Fruit fly (Drosophila melanogaster) whole organism, embryonic: Measurements from ENCODE around the gene wam.

Experiments used
- Bteb2 ChIP-seq: fragments of 200-800 bp; sonication (Bioruptor generic); optimal IDR thresholded peaks from 2 replicates; lab custom pipeline; 2016; ENCODE audit warnings: missing biosample characterization, missing genetic modification characterization
- CG12236 ChIP-seq: fragments of 200-800 bp; sonication (Bioruptor generic); optimal IDR thresholded peaks from 2 replicates; lab custom pipeline; 2016; ENCODE audit warnings: missing biosample characterization, missing genetic modification characterization
- CG13894 ChIP-seq: fragments of 200-800 bp; sonication (Bioruptor generic); optimal IDR thresholded peaks from 3 replicates; lab custom pipeline; 2018; ENCODE audit warnings: missing biosample characterization, mild to moderate bottlenecking, missing genetic modification characterization, moderate library complexity
- CG17361 ChIP-seq: fragments of 200-800 bp; sonication (Bioruptor generic); IDR thresholded peaks from 3 replicates; pipeline ENCODE4 v1.3.6; 2022; ENCODE audit warnings: missing biosample characterization, missing genetic modification characterization
- CG2199 ChIP-seq: fragments of 200-800 bp; sonication (Bioruptor generic); IDR thresholded peaks from 3 replicates; pipeline ENCODE4 v1.3.6; 2022; ENCODE audit warnings: missing biosample characterization, missing genetic modification characterization
- CG33213 ChIP-seq: fragments of 200-800 bp; sonication (Bioruptor generic); optimal IDR thresholded peaks from 3 replicates; lab custom pipeline; 2016; ENCODE audit warnings: missing biosample characterization, missing genetic modification characterization
- CG3726 ChIP-seq: fragments of 200-800 bp; sonication (Bioruptor generic); IDR thresholded peaks from 3 replicates; pipeline ENCODE4, ENCODE4 v1.3.6; 2022; ENCODE audit warnings: missing biosample characterization, missing genetic modification characterization
- CG3995 ChIP-seq: fragments of 200-800 bp; sonication (Bioruptor generic); optimal IDR thresholded peaks from 3 replicates; lab custom pipeline; 2016; ENCODE audit warnings: missing biosample characterization, missing genetic modification characterization
- CG4854 ChIP-seq: fragments of 200-800 bp; sonication (Bioruptor generic); optimal IDR thresholded peaks from 2 replicates; lab custom pipeline; 2016; ENCODE audit warnings: missing biosample characterization, missing genetic modification characterization, inconsistent platforms
- CG7963 ChIP-seq: fragments of 200-800 bp; sonication (Bioruptor generic); IDR thresholded peaks from 3 replicates; pipeline ENCODE4 v1.3.6; 2022; ENCODE audit warnings: missing biosample characterization, missing genetic modification characterization; ENCODE audit not compliant: partially characterized antibody
- CG8924 ChIP-seq: fragments of 200-800 bp; optimal IDR thresholded peaks from 3 replicates; lab custom pipeline; 2019; ENCODE audit warnings: missing biosample characterization, mild to moderate bottlenecking, missing genetic modification characterization, moderate library complexity
- CG8944 ChIP-seq: fragments of 200-800 bp; sonication (Bioruptor generic); optimal IDR thresholded peaks from 3 replicates; lab custom pipeline; 2016; ENCODE audit warnings: missing biosample characterization, missing genetic modification characterization
- CG9817 ChIP-seq: fragments of 200-800 bp; sonication (Bioruptor generic); optimal IDR thresholded peaks from 2 replicates; lab custom pipeline; 2018; ENCODE audit warnings: missing biosample characterization, mild to moderate bottlenecking, missing genetic modification characterization, moderate library complexity
- Chrac-16 ChIP-seq: fragments of 200-800 bp; sonication (Bioruptor generic); optimal IDR thresholded peaks from 3 replicates; lab custom pipeline; 2016; ENCODE audit warnings: missing biosample characterization, missing genetic modification characterization
- CkIIα-i1 ChIP-seq: fragments of 200-800 bp; sonication (Bioruptor generic); IDR thresholded peaks from 2 replicates; pipeline ENCODE4 v1.3.6; 2022; ENCODE audit warnings: missing biosample characterization, missing genetic modification characterization
- Dp ChIP-seq: fragments of 200-800 bp; sonication (Bioruptor generic); optimal IDR thresholded peaks from 2 replicates; lab custom pipeline; 2018; ENCODE audit warnings: missing biosample characterization, mild to moderate bottlenecking, missing genetic modification characterization, moderate library complexity
- Gug ChIP-seq: fragments of 200-800 bp; sonication (Bioruptor generic); IDR thresholded peaks from 4 replicates; pipeline ENCODE4 v1.3.6; 2022; ENCODE audit warnings: missing biosample characterization, missing genetic modification characterization
- HLH3B ChIP-seq: fragments of 200-800 bp; sonication (Bioruptor generic); IDR thresholded peaks from 2 replicates; pipeline ENCODE4 v1.3.6; 2022; ENCODE audit warnings: missing biosample characterization, missing genetic modification characterization
- HLH4C ChIP-seq: fragments of 200-800 bp; sonication (Bioruptor generic); IDR thresholded peaks from 3 replicates; pipeline ENCODE4 v1.3.6; 2022; ENCODE audit warnings: missing biosample characterization, missing genetic modification characterization; ENCODE audit not compliant: partially characterized antibody
- Hey ChIP-seq: fragments of 200-800 bp; sonication (Bioruptor generic); optimal IDR thresholded peaks from 3 replicates; lab custom pipeline; 2018; ENCODE audit warnings: missing biosample characterization, mild to moderate bottlenecking, missing genetic modification characterization
- Hsf ChIP-seq: fragments of 200-800 bp; sonication (Bioruptor generic); optimal IDR thresholded peaks from 3 replicates; lab custom pipeline; 2016; ENCODE audit warnings: missing biosample characterization, missing genetic modification characterization
- Jarid2 ChIP-seq: fragments of 200-800 bp; sonication (Bioruptor generic); optimal IDR thresholded peaks from 3 replicates; lab custom pipeline; 2017; ENCODE audit warnings: mild to moderate bottlenecking, missing biosample characterization, missing genetic modification reagents, missing genetic modification characterization
- MBD-R2 ChIP-seq: fragments of 200-800 bp; sonication (Bioruptor generic); IDR thresholded peaks from 2 replicates; pipeline ENCODE4 v1.3.6; 2022; ENCODE audit warnings: missing biosample characterization, missing genetic modification characterization
- MESR4 ChIP-seq: fragments of 200-800 bp; sonication (Bioruptor generic); optimal IDR thresholded peaks from 2 replicates; lab custom pipeline; 2018; ENCODE audit warnings: missing biosample characterization, mild to moderate bottlenecking, missing genetic modification characterization, moderate library complexity
- PHDP ChIP-seq: fragments of 200-800 bp; sonication (Bioruptor generic); optimal IDR thresholded peaks from 3 replicates; lab custom pipeline; 2018; ENCODE audit warnings: missing biosample characterization, mild to moderate bottlenecking, missing genetic modification characterization, moderate library complexity
- Rfx ChIP-seq: fragments of 200-800 bp; sonication (Bioruptor generic); IDR thresholded peaks from 2 replicates; pipeline ENCODE4 v1.3.6; 2022; ENCODE audit warnings: missing biosample characterization, missing genetic modification characterization
- Sry-β ChIP-seq: fragments of 200-800 bp; sonication (Bioruptor generic); optimal IDR thresholded peaks from 2 replicates; lab custom pipeline; 2018; ENCODE audit warnings: missing biosample characterization, mild to moderate bottlenecking, missing genetic modification characterization, moderate library complexity
- Taf1 ChIP-seq: fragments of 200-800 bp; sonication (Bioruptor generic); IDR thresholded peaks from 2 replicates; pipeline ENCODE4 v1.3.6; 2022; ENCODE audit warnings: missing biosample characterization, missing genetic modification characterization
- Trl ChIP-seq, 3 experiments: fragments of >200 bp in 2 of 3; fragments of 200-800 bp in 1 of 3; sonication (Bioruptor generic) in 1 of 3; optimal IDR thresholded peaks; 2 replicates in 1 of 3; 3 replicates in 2 of 3; lab custom pipeline; 2016 to 2017; ENCODE audit warnings: missing biosample characterization in 1 of 3, missing genetic modification characterization in 1 of 3
- Xbp1 ChIP-seq: fragments of 200-800 bp; sonication (Bioruptor generic); optimal IDR thresholded peaks from 3 replicates; lab custom pipeline; 2016; ENCODE audit warnings: missing biosample characterization, mild to moderate bottlenecking, missing genetic modification characterization
- YL-1 ChIP-seq: fragments of 200-800 bp; sonication (Bioruptor generic); optimal IDR thresholded peaks from 3 replicates; lab custom pipeline; 2017; ENCODE audit warnings: missing biosample characterization, mild to moderate bottlenecking, missing genetic modification characterization
- az2 ChIP-seq: fragments of 200-800 bp; sonication (Bioruptor generic); optimal IDR thresholded peaks from 3 replicates; lab custom pipeline; 2016; ENCODE audit warnings: missing biosample characterization, missing genetic modification characterization
- bbx ChIP-seq: fragments of 200-800 bp; sonication (Bioruptor generic); IDR thresholded peaks from 2 replicates; pipeline ENCODE4 v1.3.6; 2022; ENCODE audit warnings: missing biosample characterization, missing genetic modification characterization; ENCODE audit not compliant: partially characterized antibody
- chif ChIP-seq, 2 experiments: fragments of 200-800 bp; sonication (Bioruptor generic); optimal IDR thresholded peaks; 3 replicates each; lab custom pipeline; 2016; ENCODE audit warnings: missing biosample characterization in 2 of 2, missing genetic modification characterization in 2 of 2
- ci ChIP-seq: fragments of 200-800 bp; sonication (Bioruptor generic); IDR thresholded peaks from 3 replicates; pipeline ENCODE4 v1.3.6; 2022; ENCODE audit warnings: missing biosample characterization, missing genetic modification characterization
- crol ChIP-seq: fragments of 200-800 bp; sonication (Bioruptor generic); IDR thresholded peaks from 2 replicates; pipeline ENCODE4 v1.3.6; 2022; ENCODE audit warnings: missing biosample characterization, missing genetic modification characterization
- eyg ChIP-seq: fragments of 200-800 bp; sonication (Bioruptor generic); optimal IDR thresholded peaks from 3 replicates; lab custom pipeline; 2016; ENCODE audit warnings: missing biosample characterization, missing genetic modification characterization
- gem ChIP-seq: fragments of 200-800 bp; sonication (Bioruptor generic); optimal IDR thresholded peaks from 2 replicates; lab custom pipeline; 2019; ENCODE audit warnings: missing biosample characterization, mild to moderate bottlenecking, missing genetic modification characterization, moderate library complexity
- lilli ChIP-seq: fragments of 200-800 bp; sonication (Bioruptor generic); optimal IDR thresholded peaks from 3 replicates; lab custom pipeline; 2016; ENCODE audit warnings: missing biosample characterization, missing genetic modification characterization
- lov ChIP-seq, 2 experiments: fragments of 200-800 bp in 1 of 2; fragments of >200 bp in 1 of 2; sonication (Bioruptor generic) in 1 of 2; IDR thresholded peaks in 1 of 2; optimal IDR thresholded peaks in 1 of 2; 2 replicates in 1 of 2; 3 replicates in 1 of 2; pipeline versions ENCODE4 v1.3.6 to Lab custom; 2017 to 2022; ENCODE audit warnings: missing biosample characterization in 1 of 2, missing genetic modification characterization in 1 of 2
- nom ChIP-seq: fragments of 200-800 bp; sonication (Bioruptor generic); optimal IDR thresholded peaks from 2 replicates; lab custom pipeline; 2017; ENCODE audit warnings: missing biosample characterization, missing genetic modification characterization, mild to moderate bottlenecking, moderate library complexity, missing genetic modification reagents
- org-1 ChIP-seq: fragments of 200-800 bp; sonication (Bioruptor generic); optimal IDR thresholded peaks from 2 replicates; lab custom pipeline; 2017; ENCODE audit warnings: missing biosample characterization, missing genetic modification characterization
- pum ChIP-seq: fragments of 200-800 bp; sonication (Bioruptor generic); optimal IDR thresholded peaks from 2 replicates; lab custom pipeline; 2016; ENCODE audit warnings: missing biosample characterization, missing genetic modification characterization
- scrt ChIP-seq: fragments of 200-800 bp; sonication (Bioruptor generic); optimal IDR thresholded peaks from 2 replicates; lab custom pipeline; 2018; ENCODE audit warnings: missing biosample characterization, mild to moderate bottlenecking, missing genetic modification characterization, moderate library complexity
- sens ChIP-seq: fragments of 200-800 bp; sonication (Bioruptor generic); peaks from one replicate; lab custom pipeline; 2016; ENCODE audit warnings: missing biosample characterization, missing genetic modification characterization
- seq ChIP-seq: fragments of 200-800 bp; sonication (Bioruptor generic); IDR thresholded peaks from 2 replicates; pipeline ENCODE4 v1.3.6; 2022; ENCODE audit warnings: missing biosample characterization, missing genetic modification characterization
- tio ChIP-seq: fragments of 200-800 bp; sonication (Bioruptor generic); optimal IDR thresholded peaks from 2 replicates; lab custom pipeline; 2017; ENCODE audit warnings: missing biosample characterization, missing genetic modification characterization, inconsistent platforms
- tna ChIP-seq: fragments of 200-800 bp; sonication (Bioruptor generic); IDR thresholded peaks from 2 replicates; pipeline ENCODE4 v1.3.6; 2022; ENCODE audit warnings: missing biosample characterization, missing genetic modification characterization; ENCODE audit not compliant: partially characterized antibody
- vvl ChIP-seq: fragments of 200-800 bp; sonication (Bioruptor generic); IDR thresholded peaks from 2 replicates; pipeline ENCODE4 v1.3.6; 2022; ENCODE audit warnings: missing biosample characterization, missing genetic modification characterization

wam gene

DNA sequence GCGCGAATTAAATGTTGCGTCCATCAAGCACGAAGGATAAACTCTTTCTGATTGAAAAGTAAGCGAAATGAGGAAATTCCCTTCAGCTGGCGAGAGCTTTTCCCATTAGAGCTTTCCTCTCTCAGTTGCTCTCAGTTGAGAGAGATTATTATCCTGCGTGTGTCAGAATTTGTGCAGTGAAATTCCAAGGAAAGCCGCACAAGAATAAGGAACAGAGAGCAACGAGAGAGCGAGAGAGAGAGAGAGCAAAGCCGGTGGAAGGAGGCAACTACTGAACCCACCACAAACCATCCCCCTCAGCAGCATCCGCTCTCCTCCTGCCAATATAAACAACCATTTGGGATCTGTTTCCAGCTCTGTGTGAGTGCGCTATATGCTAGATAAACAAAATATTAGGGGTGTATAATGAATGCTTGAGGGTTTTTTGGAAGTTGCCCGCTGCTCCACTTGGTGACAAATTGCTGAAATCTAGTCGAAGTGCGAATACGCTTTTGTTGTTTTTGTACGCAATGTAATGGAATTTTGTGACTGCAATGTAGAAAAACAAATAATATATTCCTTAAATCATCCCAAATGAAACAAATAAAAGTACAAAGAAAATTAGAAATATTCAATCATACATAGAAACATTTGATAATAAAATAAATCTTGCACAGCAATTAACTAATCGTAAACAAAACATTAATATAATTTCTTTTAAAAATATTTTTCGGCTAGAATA lies 38.8 kb downstream of the wam start, which contains the start of gene CG4467 (continued):
- peak; percentile 3 for TF ChIP-seq nom (GFP tag; lab: Kevin White, UChicago)
- no peak for TF ChIP-seq Taf1 (GFP tag; lab: Robert Waterston, UW)
- peak; percentile 6 for TF ChIP-seq az2 (GFP tag; lab: Kevin White, UChicago)
- peak; percentile 61; the same call in 1 of the 2 replicates for TF ChIP-seq crol
- TF ChIP-seq Hey (tag; lab: Kevin White, UChicago), result peak; percentile 33
- TF ChIP-seq HLH4C (GFP tag; lab: Robert Waterston, UW), result no peak
- TF ChIP-seq CkIIα-i1, result no peak
- TF ChIP-seq CG7963, result no peak
- TF ChIP-seq Hsf (GFP tag; lab: Kevin White, UChicago), result no peak
- no peak for TF ChIP-seq Gug
- peak; percentile 9 for TF ChIP-seq CG8924 (tag; lab: Kevin White, UChicago)
- no peak for TF ChIP-seq tio (GFP tag; lab: Kevin White, UChicago)
- TF ChIP-seq scrt (GFP tag; lab: Kevin White, UChicago), result peak; percentile 43
- TF ChIP-seq CG8944, result no peak
- no peak for TF ChIP-seq vvl (GFP tag; lab: Robert Waterston, UW)
- TF ChIP-seq Dp, result no peak
- TF ChIP-seq CG33213, result no peak
- no peak for TF ChIP-seq CG3726 (GFP tag; lab: Robert Waterston, UW)
- no peak for TF ChIP-seq YL-1 (GFP tag; lab: Kevin White, UChicago)
- TF ChIP-seq eyg (GFP tag; lab: Kevin White, UChicago), result no peak
- TF ChIP-seq Xbp1 (GFP tag; lab: Kevin White, UChicago), result no peak
- no peak for TF ChIP-seq HLH3B (GFP tag; lab: Robert Waterston, UW)
- no peak for TF ChIP-seq chif (GFP tag; optimal IDR thresholded peaks at IDR 0.05; lab: Kevin White, UChicago)
- no peak for TF ChIP-seq Sry-β (GFP tag; lab: Kevin White, UChicago)
- no peak for TF ChIP-seq org-1 (GFP tag; lab: Kevin White, UChicago)
- TF ChIP-seq CG4854 (GFP tag; lab: Kevin White, UChicago), result no peak
- TF ChIP-seq PHDP (tag; lab: Kevin White, UChicago), result no peak
- no peak for TF ChIP-seq Chrac-16 (GFP tag; lab: Kevin White, UChicago)
- TF ChIP-seq sens (GFP tag; lab: Kevin White, UChicago), result peak; percentile 11
- TF ChIP-seq CG13894, result peak; percentile 96
- TF ChIP-seq gem (tag; lab: Kevin White, UChicago), result peak; percentile 27
- no peak for TF ChIP-seq Jarid2 (GFP tag; lab: Kevin White, UChicago)
- peak; percentile 51 for TF ChIP-seq bbx (GFP tag; lab: Robert Waterston, UW)
- TF ChIP-seq MBD-R2 (GFP tag; lab: Robert Waterston, UW), result no peak
- TF ChIP-seq seq, result peak; percentile 84; the same call in 1 of the 2 replicates
- no peak for TF ChIP-seq CG3995 (GFP tag; lab: Kevin White, UChicago)
- no peak for TF ChIP-seq CG9817 (tag; lab: Kevin White, UChicago)
- TF ChIP-seq lilli, result peak; percentile 9
- peak; percentile 5; the same call in 1 of the 2 replicates for TF ChIP-seq Rfx (GFP tag; lab: Robert Waterston, UW)
- no peak for TF ChIP-seq CG12236
- TF ChIP-seq Trl (optimal IDR thresholded peaks at IDR 0.05; lab: Kevin White, UChicago), result peak; percentile 88
- TF ChIP-seq Trl (GFP tag; optimal IDR thresholded peaks at IDR 0.05; lab: Kevin White, UChicago), result peak; percentile 39
- no peak for TF ChIP-seq CG2199 (GFP tag; lab: Robert Waterston, UW)
- TF ChIP-seq ci (GFP tag; lab: Robert Waterston, UW), result 0 out of 3 replicates have a peak, but pooled peaks have one; percentile 29
- no peak for TF ChIP-seq CG17361 (GFP tag; lab: Robert Waterston, UW)
- no peak for TF ChIP-seq tna (GFP tag; lab: Robert Waterston, UW)
- TF ChIP-seq lov (optimal IDR thresholded peaks at IDR 0.05; lab: Kevin White, UChicago), result no peak
- TF ChIP-seq lov (GFP tag; IDR thresholded peaks at IDR 0.05; lab: Robert Waterston, UW), result no peak
- TF ChIP-seq MESR4 (GFP tag; lab: Kevin White, UChicago), result no peak
- TF ChIP-seq pum, result no peak
- TF ChIP-seq Bteb2 (GFP tag; lab: Kevin White, UChicago), result no peak
